Fruit fly (Drosophila melanogaster): ENCODE measurements around the gene CG12523.

DNA sequence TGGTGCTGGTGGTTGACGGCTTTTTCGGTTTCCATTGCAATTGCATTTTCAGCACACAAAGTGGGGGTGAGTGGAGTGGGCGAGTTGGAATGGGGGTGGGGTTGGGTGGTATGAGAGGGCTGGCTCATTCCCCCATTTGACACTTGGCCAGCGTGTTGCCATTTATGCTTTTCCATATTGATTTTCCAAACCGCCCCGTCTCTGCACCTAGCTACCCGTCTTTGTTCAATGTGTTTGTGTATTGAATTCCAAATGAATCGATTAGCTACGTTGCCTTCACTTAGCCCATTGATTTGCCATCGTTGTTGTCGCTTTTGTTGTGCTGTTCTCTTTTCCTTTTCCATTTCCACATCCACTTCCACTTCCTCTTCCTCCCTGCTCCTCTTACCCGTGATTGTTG is 42.7 kb downstream of the CG12523 start:
- no peak for TF ChIP-seq Bteb2 (GFP tag; optimal IDR thresholded peaks at IDR 0.05)
- no peak for TF ChIP-seq grn (GFP tag; optimal IDR thresholded peaks at IDR 0.05)
- no peak for TF ChIP-seq cas (GFP tag; IDR thresholded peaks at IDR 0.05)
- no peak for TF ChIP-seq D19A (tag; optimal IDR thresholded peaks at IDR 0.05)
- TF ChIP-seq CG11398 (GFP tag; optimal IDR thresholded peaks at IDR 0.05): no peak
